Worm (Caenorhabditis elegans) whole organism, L4/young adult: Measurements from ENCODE around the gene slc-25A29.

Experiments used
- dao-5 ChIP-seq: sonication (generic microtip); optimal IDR thresholded peaks from 2 replicates; lab custom pipeline; 2016; ENCODE audit warnings: missing genotype, missing genetic modification characterization, moderate library complexity, missing compliant biosample characterization
- him-1 ChIP-seq: sonication (generic microtip); optimal IDR thresholded peaks from 2 replicates; lab custom pipeline; 2016; ENCODE audit warnings: missing genotype, missing genetic modification reagents, missing genetic modification characterization, missing compliant biosample characterization

DNA sequence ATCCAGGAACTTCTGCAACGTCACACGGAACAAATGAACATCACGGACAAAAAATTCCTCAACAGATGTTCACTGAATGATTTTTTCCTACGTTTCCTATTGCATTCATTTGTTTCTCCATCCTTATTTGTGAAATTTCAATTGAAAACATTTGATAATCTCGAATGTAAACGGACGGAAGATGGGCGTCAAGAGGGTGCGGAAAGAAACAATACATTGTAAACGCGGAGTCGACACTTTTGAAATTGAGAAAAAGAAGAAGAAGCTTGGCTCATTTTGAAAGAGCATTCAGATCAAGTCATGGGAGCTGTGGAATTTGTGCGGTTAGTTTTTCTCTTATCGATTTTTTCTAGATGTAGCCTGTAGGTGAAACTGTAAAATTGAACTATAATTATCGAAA, 5.0 kb upstream of the slc-25A29 start, which contains the start of gene C47E8.9:
- TF ChIP-seq him-1 (tag; lab: Kevin White, UChicago) (no peak), dao-5 (no peak)
